Worm (Caenorhabditis elegans) whole organism, L1 larva: ENCODE measurements around the gene txbp-3.

Source experiments
- C34B4.2 ChIP-seq: sonication (generic microtip); optimal IDR thresholded peaks from 2 replicates; lab custom pipeline; 2017; ENCODE audit warnings: mild to moderate bottlenecking, missing genetic modification characterization, missing compliant biosample characterization
- F16B12.6 ChIP-seq: fragments of 150-350 bp; optimal IDR thresholded peaks from 2 replicates; lab custom pipeline; 2014; ENCODE audit warnings: missing biosample characterization, missing genetic modification characterization
- alr-1 ChIP-seq: fragments of 200-800 bp; sonication (Bioruptor generic); optimal IDR thresholded peaks from 2 replicates; lab custom pipeline; 2018; ENCODE audit warnings: borderline replicate concordance, mild to moderate bottlenecking, missing genetic modification characterization, missing compliant biosample characterization
- ama-1 ChIP-seq: fragments of 150-350 bp; optimal IDR thresholded peaks from 2 replicates; lab custom pipeline; 2014
- ceh-82 ChIP-seq, 3 experiments: fragments of 150-350 bp in 1 of 3; sonication (generic microtip) in 2 of 3; optimal IDR thresholded peaks; 2 replicates each; lab custom pipeline; 2014 to 2017; ENCODE audit warnings: missing biosample characterization in 3 of 3, missing genetic modification characterization in 3 of 3
- ceh-88 ChIP-seq: fragments of 200-800 bp; sonication (Bioruptor generic); IDR thresholded peaks from 2 replicates; pipeline ENCODE4 v1.3.6; 2022; ENCODE audit warnings: missing genetic modification characterization, missing compliant biosample characterization
- ces-1 ChIP-seq: fragments of 150-350 bp; optimal IDR thresholded peaks from 2 replicates; lab custom pipeline; 2014; ENCODE audit warnings: missing biosample characterization, missing genetic modification reagents, missing genetic modification characterization
- dpl-1 ChIP-seq, 3 experiments: fragments of 150-350 bp in 2 of 3; sonication (generic microtip) in 1 of 3; optimal IDR thresholded peaks; 2 replicates each; lab custom pipeline; 2014 to 2017; ENCODE audit warnings: missing biosample characterization in 3 of 3, missing genetic modification characterization in 3 of 3, missing genetic modification reagents in 3 of 3
- dsc-1 ChIP-seq: sonication (generic microtip); optimal IDR thresholded peaks from 2 replicates; lab custom pipeline; 2016; ENCODE audit warnings: mild to moderate bottlenecking, missing genetic modification characterization, missing compliant biosample characterization
- efl-1 ChIP-seq, 4 experiments: fragments of 150-350 bp; optimal IDR thresholded peaks in 3 of 4; peaks in 1 of 4; 1 replicate in 1 of 4; 2 replicates in 3 of 4; lab custom pipeline; 2014; ENCODE audit warnings: missing biosample characterization in 2 of 4, missing genetic modification characterization in 2 of 4, missing genetic modification reagents in 2 of 4
- efl-3 ChIP-seq: fragments of 200-800 bp; sonication (Bioruptor generic); optimal IDR thresholded peaks from 2 replicates; lab custom pipeline; 2018; ENCODE audit warnings: mild to moderate bottlenecking, missing genetic modification characterization, missing compliant biosample characterization
- egl-13 ChIP-seq: sonication (generic microtip); optimal IDR thresholded peaks from 2 replicates; lab custom pipeline; 2016; ENCODE audit warnings: missing genotype, missing genetic modification reagents, missing genetic modification characterization, missing compliant biosample characterization
- egl-27 ChIP-seq, 2 experiments: fragments of 150-350 bp in 1 of 2; sonication (generic microtip); optimal IDR thresholded peaks; 3 replicates each; lab custom pipeline; 2017 to 2018; ENCODE audit warnings: missing biosample characterization in 2 of 2, missing genetic modification characterization in 2 of 2, missing genetic modification reagents in 2 of 2
- ets-5 ChIP-seq: fragments of 200-800 bp; sonication (Bioruptor generic); IDR thresholded peaks from 2 replicates; pipeline ENCODE4 v1.3.6; 2022; ENCODE audit warnings: missing genetic modification characterization, missing compliant biosample characterization
- fkh-4 ChIP-seq: sonication (generic microtip); optimal IDR thresholded peaks from 2 replicates; lab custom pipeline; 2016; ENCODE audit warnings: missing compliant biosample characterization, missing genetic modification characterization, borderline replicate concordance
- fkh-8 ChIP-seq: sonication (generic microtip); optimal IDR thresholded peaks from 2 replicates; lab custom pipeline; 2016; ENCODE audit warnings: mild to moderate bottlenecking, missing genetic modification characterization, missing compliant biosample characterization
- hlh-4 ChIP-seq: sonication (generic microtip); optimal IDR thresholded peaks from 2 replicates; lab custom pipeline; 2016; ENCODE audit warnings: mild to moderate bottlenecking, missing genetic modification characterization, missing compliant biosample characterization
- hpl-2 ChIP-seq: fragments of 150-350 bp; optimal IDR thresholded peaks from 2 replicates; lab custom pipeline; 2014; ENCODE audit warnings: missing biosample characterization, missing genetic modification reagents, missing genetic modification characterization
- isw-1 ChIP-seq: fragments of 200-800 bp; sonication (Bioruptor generic); IDR thresholded peaks from 2 replicates; pipeline ENCODE4 v1.3.6; 2022; ENCODE audit warnings: missing genetic modification characterization, missing compliant biosample characterization
- lin-13 ChIP-seq: fragments of 150-350 bp; optimal IDR thresholded peaks from 2 replicates; lab custom pipeline; 2014; ENCODE audit warnings: missing biosample characterization, missing genetic modification reagents, missing genetic modification characterization
- lin-14 ChIP-seq: fragments of 200-800 bp; sonication (Bioruptor generic); optimal IDR thresholded peaks from 2 replicates; lab custom pipeline; 2018; ENCODE audit warnings: mild to moderate bottlenecking, missing genetic modification characterization, moderate library complexity, missing compliant biosample characterization
- lin-35 ChIP-seq, 2 experiments: fragments of 150-350 bp; optimal IDR thresholded peaks; 2 replicates each; lab custom pipeline; 2014; ENCODE audit warnings: missing biosample characterization in 2 of 2, missing genetic modification characterization in 2 of 2, missing genetic modification reagents in 2 of 2
- mab-9 ChIP-seq: fragments of 200-800 bp; sonication (Bioruptor generic); IDR thresholded peaks from 2 replicates; pipeline ENCODE4 v1.3.6; 2022; ENCODE audit warnings: missing genetic modification reagents, missing genetic modification characterization, missing compliant biosample characterization
- mef-2 ChIP-seq: fragments of 150-350 bp; optimal IDR thresholded peaks from 2 replicates; lab custom pipeline; 2014; ENCODE audit warnings: missing biosample characterization, missing genetic modification characterization
- nhr-11 ChIP-seq: fragments of 150-350 bp; optimal IDR thresholded peaks from 2 replicates; lab custom pipeline; 2014; ENCODE audit warnings: missing biosample characterization, missing genetic modification characterization
- nhr-12 ChIP-seq: sonication (generic microtip); optimal IDR thresholded peaks from 2 replicates; lab custom pipeline; 2017; ENCODE audit warnings: missing biosample characterization, missing genetic modification characterization
- nhr-19 ChIP-seq: fragments of 200-800 bp; sonication (Bioruptor generic); conservative IDR thresholded peaks from 2 replicates; pipeline ENCODE4 v1.3.6; 2022; ENCODE audit warnings: missing genetic modification characterization, missing compliant biosample characterization
- nhr-20 ChIP-seq: sonication (generic microtip); optimal IDR thresholded peaks from 2 replicates; lab custom pipeline; 2016; ENCODE audit warnings: mild to moderate bottlenecking, missing genetic modification characterization, missing compliant biosample characterization
- nhr-85 ChIP-seq: sonication (generic microtip); peaks from one replicate; lab custom pipeline; 2016; ENCODE audit warnings: missing genetic modification characterization, inconsistent platforms, missing compliant biosample characterization
- pax-3 ChIP-seq: fragments of 200-800 bp; sonication (Bioruptor generic); optimal IDR thresholded peaks from 2 replicates; lab custom pipeline; 2018; ENCODE audit warnings: mild to moderate bottlenecking, missing genetic modification characterization, moderate library complexity, missing compliant biosample characterization
- pqm-1 ChIP-seq: sonication (generic microtip); optimal IDR thresholded peaks from 3 replicates; lab custom pipeline; 2017; ENCODE audit warnings: missing biosample characterization, missing genetic modification characterization
- snpc-4 ChIP-seq: fragments of 150-350 bp; optimal IDR thresholded peaks from 2 replicates; lab custom pipeline; 2014; ENCODE audit warnings: missing biosample characterization, missing genetic modification characterization
- sptf-1 ChIP-seq: fragments of 150-350 bp; optimal IDR thresholded peaks from 2 replicates; lab custom pipeline; 2014; ENCODE audit warnings: missing biosample characterization, missing genetic modification characterization
- swsn-7 ChIP-seq: sonication (generic microtip); optimal IDR thresholded peaks from 2 replicates; lab custom pipeline; 2016; ENCODE audit warnings: missing genetic modification characterization, missing compliant biosample characterization
- unc-30 ChIP-seq: sonication (generic microtip); optimal IDR thresholded peaks from 2 replicates; lab custom pipeline; 2017; ENCODE audit warnings: missing biosample characterization, missing genetic modification characterization
- unc-62 ChIP-seq: fragments of 150-350 bp; optimal IDR thresholded peaks from 2 replicates; lab custom pipeline; 2014; ENCODE audit warnings: missing biosample characterization, missing genetic modification reagents, missing genetic modification characterization
- unc-86 ChIP-seq: sonication (generic microtip); optimal IDR thresholded peaks from 2 replicates; lab custom pipeline; 2016; ENCODE audit warnings: missing genetic modification characterization, missing compliant biosample characterization
- vab-15 ChIP-seq: sonication (generic microtip); optimal IDR thresholded peaks from 2 replicates; lab custom pipeline; 2017; ENCODE audit warnings: missing genotype, mild to moderate bottlenecking, missing genetic modification characterization, missing compliant biosample characterization
- zag-1 ChIP-seq: fragments of 150-350 bp; optimal IDR thresholded peaks from 2 replicates; lab custom pipeline; 2014; ENCODE audit warnings: missing biosample characterization, missing genetic modification characterization
- ztf-11 ChIP-seq, 2 experiments: sonication (generic microtip); optimal IDR thresholded peaks; 2 replicates each; lab custom pipeline; 2016 to 2017; ENCODE audit warnings: missing genetic modification characterization in 2 of 2, missing biosample characterization in 1 of 2, missing compliant biosample characterization in 1 of 2
- ztf-4 ChIP-seq: fragments of 150-350 bp; optimal IDR thresholded peaks from 2 replicates; lab custom pipeline; 2014; ENCODE audit warnings: missing biosample characterization, missing genetic modification characterization

The txbp-3 gene

ce11 chrIII:5077150-5077814, 30.0 kb upstream of the txbp-3 start, which contains the start of gene alh-1 (continued):
- TF ChIP-seq unc-86 (tag; lab: Kevin White, UChicago) (no peak), egl-13 (no peak), mef-2 (tag; lab: Kevin White, UChicago) (no peak), F16B12.6 (no peak), lin-13 (no peak), fkh-4 (tag; lab: Kevin White, UChicago) (no peak), ama-1 (lab: Kevin White, UChicago) (no peak), hlh-4 (no peak)

ce11 chrIII:5076569-5076968, 29.3 kb upstream of the txbp-3 start:
- TF ChIP-seq nhr-20 (tag; lab: Kevin White, UChicago) = no peak
- TF ChIP-seq dpl-1 (GFP tag; optimal IDR thresholded peaks at IDR 0.05; lab: Kevin White, UChicago) = peak in 1 of 3 experiments; percentile 48
- TF ChIP-seq lin-13 = no peak
- TF ChIP-seq sptf-1 = no peak
- no peak for TF ChIP-seq dsc-1 (tag; lab: Kevin White, UChicago)
- peak in 1 of 2 experiments; percentile 2 for TF ChIP-seq lin-35 (GFP tag; optimal IDR thresholded peaks at IDR 0.05; lab: Kevin White, UChicago)
- TF ChIP-seq ces-1 (GFP tag; lab: Kevin White, UChicago) = no peak
- no peak for TF ChIP-seq mef-2 (tag; lab: Kevin White, UChicago)
- TF ChIP-seq lin-14 (GFP tag; lab: Kevin White, UChicago) = no peak
- TF ChIP-seq snpc-4 (tag; lab: Kevin White, UChicago) = no peak
- TF ChIP-seq efl-1 (optimal IDR thresholded peaks at IDR 0.05; lab: Kevin White, UChicago) = peak; percentile 56 to 69
- peak in 1 of 2 experiments; percentile 27 for TF ChIP-seq efl-1 (GFP tag; optimal IDR thresholded peaks at IDR 0.05 in 1 of 2; lab: Kevin White, UChicago)
- TF ChIP-seq egl-27 (tag; optimal IDR thresholded peaks at IDR 0.05; lab: Kevin White, UChicago) = no peak
- no peak for TF ChIP-seq swsn-7 (tag; lab: Kevin White, UChicago)
- no peak for TF ChIP-seq pqm-1
- no peak for TF ChIP-seq zag-1
- TF ChIP-seq, all 84 proteins: peak for 3

ce11 chrIII:5074398-5074797, 27.1 kb upstream of the txbp-3 start, which contains the start of gene ttbk-6:
Gene ttbk-6 (plus strand): TSS chrIII:5074698.
- no peak for TF ChIP-seq efl-1 (optimal IDR thresholded peaks at IDR 0.05; lab: Kevin White, UChicago)
- no peak for TF ChIP-seq efl-1 (GFP tag; optimal IDR thresholded peaks at IDR 0.05 in 1 of 2; lab: Kevin White, UChicago)
- no peak for TF ChIP-seq lin-14 (GFP tag; lab: Kevin White, UChicago)
- no peak for TF ChIP-seq swsn-7 (tag; lab: Kevin White, UChicago)
- no peak for TF ChIP-seq hpl-2 (GFP tag; lab: Kevin White, UChicago)
- TF ChIP-seq mab-9 (GFP tag; lab: Robert Waterston, UW) = no peak
- TF ChIP-seq ceh-82 (tag; optimal IDR thresholded peaks at IDR 0.05; lab: Kevin White, UChicago) = no peak
- TF ChIP-seq unc-62 (GFP tag; lab: Kevin White, UChicago) = no peak
- TF ChIP-seq unc-30 (tag; lab: Kevin White, UChicago) = no peak
- TF ChIP-seq vab-15 = no peak
- no peak for TF ChIP-seq ztf-11 (tag; optimal IDR thresholded peaks at IDR 0.05; lab: Kevin White, UChicago)
- no peak for TF ChIP-seq nhr-19 (GFP tag; lab: Robert Waterston, UW)
- TF ChIP-seq ceh-88 (GFP tag; lab: Robert Waterston, UW) = no peak
- no peak for TF ChIP-seq lin-13

- TF ChIP-seq vab-15 (no peak), swsn-7 (tag; lab: Kevin White, UChicago) (no peak), efl-1 (optimal IDR thresholded peaks at IDR 0.05; lab: Kevin White, UChicago) (no peak), efl-1 (GFP tag; optimal IDR thresholded peaks at IDR 0.05 in 1 of 2; lab: Kevin White, UChicago) (peak in 1 of 2 experiments; percentile 21), snpc-4 (tag; lab: Kevin White, UChicago) (no peak)
Measured at ce11 chrIII:5071509-5071908, 24.2 kb upstream of the txbp-3 start, which contains the start of gene C45G9.12. Gene C45G9.12 (minus strand): TSS chrIII:5071609.

ce11 chrIII:5068675-5069233, 21.5 kb upstream of the txbp-3 start, which contains the start of the genes C45G9.11 and C45G9.2:
Gene C45G9.11 (minus strand): TSS chrIII:5068725.
Gene C45G9.2 (plus strand): TSS chrIII:5069066.
- no peak for TF ChIP-seq ztf-4 (tag; lab: Kevin White, UChicago)
- no peak for TF ChIP-seq ets-5 (GFP tag; lab: Robert Waterston, UW)
- TF ChIP-seq pax-3 (tag; lab: Kevin White, UChicago) = peak; percentile 88
- peak; percentile 95 for TF ChIP-seq nhr-85 (tag; lab: Kevin White, UChicago)
- no peak for TF ChIP-seq nhr-11 (tag; lab: Kevin White, UChicago)
- peak; percentile 87 for TF ChIP-seq egl-13
- peak; percentile 84 for TF ChIP-seq vab-15
- TF ChIP-seq efl-3 = peak; percentile 36
- peak; percentile 62 for TF ChIP-seq isw-1 (GFP tag; lab: Robert Waterston, UW)
- TF ChIP-seq ztf-11 (tag; optimal IDR thresholded peaks at IDR 0.05; lab: Kevin White, UChicago) = peak in 1 of 2 experiments; percentile 92
- peak; percentile 16 for TF ChIP-seq C34B4.2
- no peak for TF ChIP-seq nhr-12 (tag; lab: Kevin White, UChicago)
- peak; percentile 68 for TF ChIP-seq fkh-8
- TF ChIP-seq dpl-1 (GFP tag; optimal IDR thresholded peaks at IDR 0.05; lab: Kevin White, UChicago) = peak; percentile 89 to 94 (median 93)
- TF ChIP-seq ama-1 (lab: Kevin White, UChicago) = no peak
- no peak for TF ChIP-seq alr-1 (tag; lab: Kevin White, UChicago)
